Worm (Caenorhabditis elegans) whole organism, mixed stage, embryonic: ENCODE measurements around the gene ZK287.1.

Experiments
- blmp-1 ChIP-seq: fragments of 150-350 bp; optimal IDR thresholded peaks from 2 replicates; lab custom pipeline; 2014; ENCODE audit warnings: missing biosample characterization, missing genetic modification characterization
- lin-13 ChIP-seq: fragments of 150-350 bp; optimal IDR thresholded peaks from 2 replicates; lab custom pipeline; 2014; ENCODE audit warnings: missing biosample characterization, missing genetic modification characterization
- nhr-12 ChIP-seq: fragments of 150-350 bp; optimal IDR thresholded peaks from 2 replicates; lab custom pipeline; 2014; ENCODE audit warnings: missing biosample characterization, missing genetic modification characterization
- nhr-237 ChIP-seq: fragments of 150-350 bp; optimal IDR thresholded peaks from 2 replicates; lab custom pipeline; 2014; ENCODE audit warnings: missing biosample characterization, missing genetic modification characterization
- nhr-28 ChIP-seq: fragments of 150-350 bp; optimal IDR thresholded peaks from 2 replicates; lab custom pipeline; 2014; ENCODE audit warnings: missing biosample characterization, missing genetic modification characterization
- snpc-4 ChIP-seq: fragments of 150-350 bp; optimal IDR thresholded peaks from 2 replicates; lab custom pipeline; 2014; ENCODE audit warnings: missing biosample characterization, missing genetic modification characterization
- unc-39 ChIP-seq: fragments of 150-350 bp; optimal IDR thresholded peaks from 2 replicates; lab custom pipeline; 2014; ENCODE audit warnings: missing biosample characterization, missing genetic modification characterization
- unc-62 ChIP-seq: fragments of 150-350 bp; optimal IDR thresholded peaks from 2 replicates; lab custom pipeline; 2014; ENCODE audit warnings: missing biosample characterization, missing genetic modification reagents, missing genetic modification characterization

- no peak for TF ChIP-seq lin-13
- no peak for TF ChIP-seq blmp-1 (tag; lab: Kevin White, UChicago)
- no peak for TF ChIP-seq unc-39 (tag; lab: Kevin White, UChicago)
- TF ChIP-seq nhr-12 (tag; lab: Kevin White, UChicago), result no peak
- no peak for TF ChIP-seq nhr-28 (tag; lab: Kevin White, UChicago)
- no peak for TF ChIP-seq nhr-237 (tag; lab: Kevin White, UChicago)
- TF ChIP-seq snpc-4 (tag; lab: Kevin White, UChicago), result no peak
- TF ChIP-seq unc-62 (GFP tag; lab: Kevin White, UChicago), result no peak
Observed at ce11 chrV:9618919-9619318, 47.6 kb upstream of the ZK287.1 start, which contains the start of gene idpc-7.
